Worm (Caenorhabditis elegans) whole organism, young adult: ENCODE measurements around the gene ZK892.6.

Experiments
- B0261.1 ChIP-seq: sonication (generic microtip); optimal IDR thresholded peaks from 2 replicates; lab custom pipeline; 2016; ENCODE audit warnings: mild to moderate bottlenecking, missing genetic modification characterization, moderate library complexity, missing compliant biosample characterization
- C17E4.6 ChIP-seq: fragments of 200-800 bp; sonication (Bioruptor generic); IDR thresholded peaks from 2 replicates; pipeline ENCODE4 v1.3.6; 2022; ENCODE audit warnings: missing genetic modification reagents, missing genetic modification characterization, missing compliant biosample characterization
- F10E7.11 ChIP-seq: sonication (generic microtip); optimal IDR thresholded peaks from 2 replicates; lab custom pipeline; 2017; ENCODE audit warnings: mild to moderate bottlenecking, missing genetic modification characterization, moderate library complexity, missing compliant biosample characterization
- F37B4.10 ChIP-seq: fragments of 200-800 bp; sonication (Bioruptor generic); IDR thresholded peaks from 2 replicates; pipeline ENCODE4 v1.3.6; 2022; ENCODE audit warnings: missing genetic modification characterization, missing compliant biosample characterization
- K12H6.12 ChIP-seq: fragments of 200-800 bp; sonication (Bioruptor generic); optimal IDR thresholded peaks from 2 replicates; lab custom pipeline; 2018; ENCODE audit warnings: mild to moderate bottlenecking, missing genetic modification characterization, missing compliant biosample characterization
- Y53G8AR.9 ChIP-seq: fragments of 200-800 bp; sonication (Bioruptor generic); conservative IDR thresholded peaks from 2 replicates; pipeline ENCODE4 v1.3.6; 2022; ENCODE audit warnings: missing genetic modification reagents, missing genetic modification characterization, missing compliant biosample characterization
- Y95B8A.8 ChIP-seq: fragments of 200-800 bp; sonication (Bioruptor generic); IDR thresholded peaks from 2 replicates; pipeline ENCODE4 v1.3.6; 2022; ENCODE audit warnings: missing genetic modification reagents, missing genetic modification characterization, missing compliant biosample characterization
- ama-1 ChIP-seq, 3 experiments: fragments of 150-350 bp in 1 of 3; sonication (generic microtip) in 2 of 3; optimal IDR thresholded peaks; 2 replicates each; lab custom pipeline; 2014 to 2018; ENCODE audit warnings: missing biosample characterization in 2 of 3, missing genetic modification characterization in 2 of 3, missing genetic modification reagents in 2 of 3
- atf-7 ChIP-seq: sonication (generic microtip); optimal IDR thresholded peaks from 2 replicates; lab custom pipeline; 2017; ENCODE audit warnings: mild to moderate bottlenecking, missing genetic modification characterization, missing compliant biosample characterization
- attf-6 ChIP-seq: fragments of 200-800 bp; sonication (Bioruptor generic); IDR thresholded peaks from 2 replicates; pipeline ENCODE4 v1.3.6; 2022; ENCODE audit warnings: missing genetic modification reagents, missing genetic modification characterization, missing compliant biosample characterization
- bed-2 ChIP-seq: fragments of 200-800 bp; sonication (Bioruptor generic); IDR thresholded peaks from 2 replicates; pipeline ENCODE4 v1.3.6; 2022; ENCODE audit warnings: missing genetic modification reagents, missing genetic modification characterization, missing compliant biosample characterization
- ceh-27 ChIP-seq: fragments of 200-800 bp; sonication (Bioruptor generic); optimal IDR thresholded peaks from 2 replicates; lab custom pipeline; 2018; ENCODE audit warnings: mild to moderate bottlenecking, missing genetic modification characterization, moderate library complexity, missing compliant biosample characterization
- ceh-40 ChIP-seq: fragments of 200-800 bp; sonication (Bioruptor generic); IDR thresholded peaks from 2 replicates; pipeline ENCODE4 v1.3.6; 2022; ENCODE audit warnings: missing genetic modification characterization, missing compliant biosample characterization
- ceh-91 ChIP-seq: fragments of 200-800 bp; sonication (Bioruptor generic); IDR thresholded peaks from 2 replicates; pipeline ENCODE4 v1.3.6; 2022; ENCODE audit warnings: missing genetic modification reagents, missing genetic modification characterization, missing compliant biosample characterization
- chd-7 ChIP-seq: sonication (generic microtip); optimal IDR thresholded peaks from 2 replicates; lab custom pipeline; 2016; ENCODE audit warnings: mild to moderate bottlenecking, missing genetic modification characterization, moderate library complexity, missing compliant biosample characterization
- dox-1 ChIP-seq: fragments of 200-800 bp; sonication (Bioruptor generic); IDR thresholded peaks from 2 replicates; pipeline ENCODE4 v1.3.6; 2022; ENCODE audit warnings: missing genetic modification reagents, missing genetic modification characterization, missing compliant biosample characterization
- dpff-1 ChIP-seq: sonication (generic microtip); optimal IDR thresholded peaks from 2 replicates; lab custom pipeline; 2017; ENCODE audit warnings: mild to moderate bottlenecking, missing genetic modification characterization, missing compliant biosample characterization
- ekl-4 ChIP-seq: fragments of 200-800 bp; sonication (Bioruptor generic); IDR thresholded peaks from 2 replicates; pipeline ENCODE4 v1.3.6; 2022; ENCODE audit warnings: missing genetic modification reagents, missing genetic modification characterization, missing compliant biosample characterization
- fkh-3 ChIP-seq: sonication (generic microtip); optimal IDR thresholded peaks from 2 replicates; lab custom pipeline; 2016; ENCODE audit warnings: mild to moderate bottlenecking, missing genetic modification characterization, missing compliant biosample characterization
- hmg-1.2 ChIP-seq: fragments of 200-800 bp; sonication (Bioruptor generic); IDR thresholded peaks from 2 replicates; pipeline ENCODE4 v1.3.6; 2022; ENCODE audit warnings: missing genetic modification reagents, missing genetic modification characterization, missing compliant biosample characterization
- hmg-20 ChIP-seq: fragments of 200-800 bp; sonication (Bioruptor generic); IDR thresholded peaks from 2 replicates; pipeline ENCODE4 v1.3.6; 2022; ENCODE audit warnings: missing genetic modification reagents, missing genetic modification characterization, missing compliant biosample characterization
- lag-1 ChIP-seq: fragments of 200-800 bp; sonication (Bioruptor generic); IDR thresholded peaks from 2 replicates; pipeline ENCODE4 v1.3.6; 2022; ENCODE audit warnings: missing genetic modification reagents, missing genetic modification characterization, missing compliant biosample characterization
- lsy-27 ChIP-seq: sonication (generic microtip); optimal IDR thresholded peaks from 2 replicates; lab custom pipeline; 2017; ENCODE audit warnings: missing genetic modification characterization, mild to moderate bottlenecking, missing compliant biosample characterization, antibody characterized with exemption, missing genotype, borderline replicate concordance; ENCODE audit not compliant: insufficient read depth
- mes-4 ChIP-seq: sonication (generic microtip); optimal IDR thresholded peaks from 2 replicates; lab custom pipeline; 2016; ENCODE audit warnings: missing genotype, missing genetic modification characterization, missing compliant biosample characterization
- mxl-1 ChIP-seq: sonication (generic microtip); optimal IDR thresholded peaks from 2 replicates; lab custom pipeline; 2016; ENCODE audit warnings: missing genetic modification characterization, missing compliant biosample characterization
- nhr-80 ChIP-seq: sonication (generic microtip); optimal IDR thresholded peaks from 2 replicates; lab custom pipeline; 2016; ENCODE audit warnings: missing genetic modification characterization, missing compliant biosample characterization
- nhr-90 ChIP-seq: sonication (generic microtip); optimal IDR thresholded peaks from 2 replicates; lab custom pipeline; 2016; ENCODE audit warnings: missing genotype, mild to moderate bottlenecking, missing genetic modification characterization, missing compliant biosample characterization
- pbrm-1 ChIP-seq: fragments of 200-800 bp; sonication (Bioruptor generic); IDR thresholded peaks from 2 replicates; pipeline ENCODE4 v1.3.6; 2022; ENCODE audit warnings: missing genetic modification reagents, missing genetic modification characterization, missing compliant biosample characterization
- repo-1 ChIP-seq: sonication (generic microtip); optimal IDR thresholded peaks from 2 replicates; lab custom pipeline; 2017; ENCODE audit warnings: mild to moderate bottlenecking, missing genetic modification characterization, missing compliant biosample characterization
- sdz-38 ChIP-seq: sonication (generic microtip); optimal IDR thresholded peaks from 2 replicates; lab custom pipeline; 2016; ENCODE audit warnings: missing genotype, missing genetic modification characterization, missing compliant biosample characterization
- snpc-1.1 ChIP-seq: sonication (generic microtip); optimal IDR thresholded peaks from 2 replicates; lab custom pipeline; 2017; ENCODE audit warnings: missing genetic modification characterization, mild to moderate bottlenecking, missing compliant biosample characterization, antibody characterized with exemption, moderate library complexity, missing genotype, missing genetic modification reagents; ENCODE audit not compliant: insufficient read depth
- snpc-3.4 ChIP-seq: sonication (generic microtip); optimal IDR thresholded peaks from 2 replicates; lab custom pipeline; 2017; ENCODE audit warnings: missing genetic modification characterization, mild to moderate bottlenecking, missing compliant biosample characterization, antibody characterized with exemption, moderate library complexity, missing genotype, missing genetic modification reagents
- snpc-4 ChIP-seq, 5 experiments: fragments of 150-350 bp in 1 of 5; sonication (generic microtip) in 4 of 5; optimal IDR thresholded peaks; 2 replicates each; lab custom pipeline; 2014 to 2018; ENCODE audit warnings: missing genetic modification characterization in 5 of 5, missing biosample characterization in 3 of 5, antibody characterized with exemption in 2 of 5, mild to moderate bottlenecking in 2 of 5, missing compliant biosample characterization in 2 of 5, missing genotype in 2 of 5, moderate library complexity in 2 of 5, missing genetic modification reagents in 1 of 5
- ztf-3 ChIP-seq: fragments of 200-800 bp; sonication (Bioruptor generic); optimal IDR thresholded peaks from 2 replicates; lab custom pipeline; 2018; ENCODE audit warnings: mild to moderate bottlenecking, missing genetic modification characterization, missing compliant biosample characterization

ZK892.6 gene

ce11 chrII:9967999-9968706 lies 11.8 kb downstream of the ZK892.6 start, which contains the start of the genes R53.4 and psf-1 (continued):
- no peak; the same call in 1 of the 2 replicates for TF ChIP-seq pbrm-1
- TF ChIP-seq Y95B8A.8 (GFP tag; lab: Robert Waterston, UW), result no peak
- no peak for TF ChIP-seq B0261.1 (tag; lab: Kevin White, UChicago)
- no peak for TF ChIP-seq lsy-27 (tag; lab: Kevin White, UChicago)
- TF ChIP-seq dpff-1 (tag; lab: Kevin White, UChicago), result no peak
- no peak for TF ChIP-seq sdz-38

- no peak for TF ChIP-seq chd-7 (tag; lab: Kevin White, UChicago)
- TF ChIP-seq Y53G8AR.9 (GFP tag; lab: Robert Waterston, UW), result no peak
- TF ChIP-seq repo-1 (tag; lab: Kevin White, UChicago), result no peak
- TF ChIP-seq ceh-27 (GFP tag; lab: Kevin White, UChicago), result no peak
- peak; percentile 17 for TF ChIP-seq snpc-1.1 (tag; lab: Kevin White, UChicago)
- TF ChIP-seq ekl-4 (GFP tag; lab: Robert Waterston, UW), result 0 out of 2 replicates have a peak, but pooled peaks have one; percentile 21
- TF ChIP-seq Y95B8A.8 (GFP tag; lab: Robert Waterston, UW), result no peak
- peak; percentile 11 for TF ChIP-seq ama-1 (optimal IDR thresholded peaks at IDR 0.05; lab: Kevin White, UChicago)
- TF ChIP-seq ama-1 (GFP tag; optimal IDR thresholded peaks at IDR 0.05; lab: Kevin White, UChicago), result peak in 1 of 2 experiments; percentile 47
- no peak for TF ChIP-seq hmg-20
- 0 out of 2 replicates have a peak, but pooled peaks have one; percentile 12 for TF ChIP-seq hmg-1.2 (GFP tag; lab: Robert Waterston, UW)
- TF ChIP-seq, all 124 proteins: peak for 4
These were observed 13.0 kb downstream of the ZK892.6 start, which contains the start of gene dtmk-1 for ce11 chrII:9966954-9967353. TSS of gene dtmk-1 (minus strand) at chrII:9967099.

- TF ChIP-seq ceh-40 (GFP tag; lab: Robert Waterston, UW) (no peak), ztf-3 (GFP tag; lab: Kevin White, UChicago) (no peak), F37B4.10 (no peak), mes-4 (no peak), atf-7 (no peak), snpc-3.4 (tag; lab: Kevin White, UChicago) (no peak), snpc-4 (GFP tag; optimal IDR thresholded peaks at IDR 0.05; lab: Kevin White, UChicago) (no peak), snpc-4 (tag; optimal IDR thresholded peaks at IDR 0.05; lab: Kevin White, UChicago) (no peak), bed-2 (GFP tag; lab: Robert Waterston, UW) (no peak), lag-1 (no peak), ceh-91 (GFP tag; lab: Robert Waterston, UW) (no peak), F10E7.11 (tag; lab: Kevin White, UChicago) (no peak), Y95B8A.8 (GFP tag; lab: Robert Waterston, UW) (no peak), K12H6.12 (tag; lab: Kevin White, UChicago) (no peak), nhr-90 (tag; lab: Kevin White, UChicago) (no peak), fkh-3 (tag; lab: Kevin White, UChicago) (no peak), attf-6 (GFP tag; lab: Robert Waterston, UW) (no peak), B0261.1 (tag; lab: Kevin White, UChicago) (no peak)
These were observed 14.6 kb downstream of the ZK892.6 start for ce11 chrII:9965325-9965724.

- no peak for TF ChIP-seq mxl-1 (tag; lab: Kevin White, UChicago)
- 0 out of 2 replicates have a peak, but pooled peaks have one; percentile 2 for TF ChIP-seq dox-1
- no peak for TF ChIP-seq C17E4.6
- peak; percentile 65 for TF ChIP-seq nhr-80 (tag; lab: Kevin White, UChicago)
These were observed 16.1 kb downstream of the ZK892.6 start for ce11 chrII:9963808-9964207.
